Worm (Caenorhabditis elegans): ENCODE results near the gene mvk-1.

Gene mvk-1

ce11 chrIII:6158642-6159475, 22.8 kb upstream of the mvk-1 start, which contains the start of gene nfm-1:
nfm-1 (plus strand) TSS chrIII:6159453.
- TF ChIP-seq efl-1 (GFP tag; optimal IDR thresholded peaks at IDR 0.05) (peak; percentile 31), Y79H2A.3 (GFP tag; conservative IDR thresholded peaks at IDR 0.05) (no peak), ztf-28 (GFP tag; IDR thresholded peaks at IDR 0.05) (0 out of 2 replicates have a peak, but pooled peaks have one; percentile 49), ztf-22 (GFP tag; optimal IDR thresholded peaks at IDR 0.05) (no peak), F57C9.4 (tag; optimal IDR thresholded peaks at IDR 0.05) (no peak), snpc-3.4 (tag; optimal IDR thresholded peaks at IDR 0.05) (peak; percentile 57), ztf-6 (GFP tag; IDR thresholded peaks at IDR 0.05) (peak; percentile 19; the same call in 1 of the 2 replicates), ama-1 (optimal IDR thresholded peaks at IDR 0.05) (no peak), ama-1 (GFP tag; optimal IDR thresholded peaks at IDR 0.05) (peak; percentile 10 to 43), lin-35 (GFP tag; optimal IDR thresholded peaks at IDR 0.05) (peak in 1 of 3 experiments; percentile 60), nfyb-1 (GFP tag; IDR thresholded peaks at IDR 0.05) (peak; percentile 80), lir-1 (GFP tag; conservative IDR thresholded peaks at IDR 0.05) (peak; percentile 50; the same call in 1 of the 2 replicates), lin-40 (tag; optimal IDR thresholded peaks at IDR 0.05) (peak; percentile 58), F23B12.7 (tag; optimal IDR thresholded peaks at IDR 0.05; ENCODE audit: insufficient read depth) (peak; percentile 50), F39B2.1 (GFP tag; IDR thresholded peaks at IDR 0.05) (no peak), rec-8 (tag; optimal IDR thresholded peaks at IDR 0.05) (peak; percentile 45 to 54), hsf-1 (GFP tag; IDR thresholded peaks at IDR 0.05) (no peak; the same call in 1 of the 2 replicates), cebp-1 (GFP tag; IDR thresholded peaks at IDR 0.05) (peak; percentile 55), cebp-1 (tag; optimal IDR thresholded peaks at IDR 0.05) (peak; percentile 74), lsy-27 (tag; optimal IDR thresholded peaks at IDR 0.05; ENCODE audit: borderline replicate concordance, insufficient read depth) (peak; percentile 37), madf-8 (GFP tag; conservative IDR thresholded peaks at IDR 0.05) (peak; percentile 41; the same call in 1 of the 2 replicates), Y53G8AR.9 (GFP tag; conservative IDR thresholded peaks at IDR 0.05) (peak; percentile 68), ceh-58 (GFP tag; IDR thresholded peaks at IDR 0.05) (no peak), B0336.3 (GFP tag; IDR thresholded peaks at IDR 0.05) (peak; percentile 79), F57A8.1 (GFP tag; optimal IDR thresholded peaks at IDR 0.05) (no peak), F10E7.11 (tag; optimal IDR thresholded peaks at IDR 0.05) (peak; percentile 17), dox-1 (GFP tag; IDR thresholded peaks at IDR 0.05) (peak; percentile 71), Y67H2A.10 (GFP tag; conservative IDR thresholded peaks at IDR 0.05) (0 out of 2 replicates have a peak, but pooled peaks have one; percentile 18), attf-5 (GFP tag; optimal IDR thresholded peaks at IDR 0.05) (peak; percentile 56), die-1 (tag; optimal IDR thresholded peaks at IDR 0.05) (peak; percentile 86), nfya-1 (tag; optimal IDR thresholded peaks at IDR 0.05; ENCODE audit: borderline replicate concordance, insufficient read depth) (no peak), hmg-20 (GFP tag; IDR thresholded peaks at IDR 0.05) (peak; percentile 46; the same call in 1 of the 2 replicates), madf-6 (GFP tag; IDR thresholded peaks at IDR 0.05) (peak; percentile 68), aptf-3 (GFP tag; IDR thresholded peaks at IDR 0.05) (0 out of 2 replicates have a peak, but pooled peaks have one; percentile 73), ztf-3 (GFP tag; optimal IDR thresholded peaks at IDR 0.05) (no peak), T07F8.4 (tag; optimal IDR thresholded peaks at IDR 0.05) (peak; percentile 57), repo-1 (tag; optimal IDR thresholded peaks at IDR 0.05) (peak; percentile 84), gei-17 (GFP tag; optimal IDR thresholded peaks at IDR 0.05) (peak; percentile 44), K11D2.4 (GFP tag; IDR thresholded peaks at IDR 0.05) (no peak), attf-6 (GFP tag; IDR thresholded peaks at IDR 0.05) (no peak), cebp-2 (GFP tag; IDR thresholded peaks at IDR 0.05) (0 out of 2 replicates have a peak, but pooled peaks have one; percentile 66), lag-1 (GFP tag; IDR thresholded peaks at IDR 0.05) (no peak), snpc-1.3 (tag; optimal IDR thresholded peaks at IDR 0.05; ENCODE audit: insufficient read depth) (no peak), nfya-2 (GFP tag; IDR thresholded peaks at IDR 0.05) (no peak), sptf-2 (GFP tag; optimal IDR thresholded peaks at IDR 0.05) (no peak)
